Fruit fly (Drosophila melanogaster) whole organism, embryonic: ENCODE results near the gene CG6962.

Experiments used
- Atf-2 ChIP-seq: fragments of 200-800 bp; sonication (Bioruptor generic); optimal IDR thresholded peaks from 2 replicates; lab custom pipeline; 2016; ENCODE audit warnings: missing biosample characterization, missing genetic modification characterization
- CG11696 ChIP-seq: fragments of 200-800 bp; sonication (Bioruptor generic); IDR thresholded peaks from 2 replicates; pipeline ENCODE4 v1.3.6; 2022; ENCODE audit warnings: missing biosample characterization, missing genetic modification characterization
- CG13123 ChIP-seq: fragments of 200-800 bp; sonication (Bioruptor generic); optimal IDR thresholded peaks from 2 replicates; lab custom pipeline; 2016; ENCODE audit warnings: missing biosample characterization, missing genetic modification characterization
- CG13287 ChIP-seq: fragments of 200-800 bp; sonication (Bioruptor generic); IDR thresholded peaks from 2 replicates; pipeline ENCODE4 v1.3.6; 2022; ENCODE audit warnings: missing biosample characterization, missing genetic modification characterization; ENCODE audit not compliant: partially characterized antibody
- CG1529 ChIP-seq: fragments of 200-800 bp; sonication (Bioruptor generic); optimal IDR thresholded peaks from 3 replicates; lab custom pipeline; 2018; ENCODE audit warnings: missing biosample characterization, missing genetic modification characterization
- CG15696 ChIP-seq: fragments of 200-800 bp; sonication (Bioruptor generic); optimal IDR thresholded peaks from 2 replicates; lab custom pipeline; 2019; ENCODE audit warnings: missing biosample characterization, mild to moderate bottlenecking, missing genetic modification characterization, moderate library complexity
- CG1647 ChIP-seq: fragments of 200-800 bp; sonication (Bioruptor generic); optimal IDR thresholded peaks from 3 replicates; lab custom pipeline; 2016; ENCODE audit warnings: missing biosample characterization, missing genetic modification characterization
- CG17186 ChIP-seq: fragments of 200-800 bp; sonication (Bioruptor generic); optimal IDR thresholded peaks from 3 replicates; lab custom pipeline; 2017; ENCODE audit warnings: missing biosample characterization, missing genetic modification reagents, missing genetic modification characterization
- CG17612 ChIP-seq: fragments of 200-800 bp; sonication (Bioruptor generic); IDR thresholded peaks from 2 replicates; pipeline ENCODE4 v1.3.6; 2022; ENCODE audit warnings: missing biosample characterization, missing genetic modification characterization
- CG17912 ChIP-seq: fragments of 200-800 bp; sonication (Bioruptor generic); optimal IDR thresholded peaks from 2 replicates; lab custom pipeline; 2018; ENCODE audit warnings: missing biosample characterization, mild to moderate bottlenecking, missing genetic modification characterization
- CG2116 ChIP-seq: fragments of 200-800 bp; sonication (Bioruptor generic); optimal IDR thresholded peaks from 3 replicates; lab custom pipeline; 2018; ENCODE audit warnings: missing biosample characterization, mild to moderate bottlenecking, missing genetic modification characterization
- CG2712 ChIP-seq: fragments of 200-800 bp; optimal IDR thresholded peaks from 3 replicates; lab custom pipeline; 2019; ENCODE audit warnings: missing biosample characterization, mild to moderate bottlenecking, missing genetic modification characterization, moderate library complexity
- CG30020 ChIP-seq: fragments of 200-800 bp; optimal IDR thresholded peaks from 2 replicates; lab custom pipeline; 2019; ENCODE audit warnings: missing biosample characterization, mild to moderate bottlenecking, missing genetic modification characterization, moderate library complexity
- CG31388 ChIP-seq: fragments of 200-800 bp; sonication (Bioruptor generic); optimal IDR thresholded peaks from 2 replicates; lab custom pipeline; 2016; ENCODE audit warnings: missing biosample characterization, missing genetic modification characterization
- CG3163 ChIP-seq: fragments of 200-800 bp; sonication (Bioruptor generic); optimal IDR thresholded peaks from 3 replicates; lab custom pipeline; 2016; ENCODE audit warnings: missing biosample characterization, missing genetic modification characterization
- CG33557 ChIP-seq: fragments of 200-800 bp; sonication (Bioruptor generic); optimal IDR thresholded peaks from 2 replicates; lab custom pipeline; 2019; ENCODE audit warnings: missing biosample characterization, mild to moderate bottlenecking, missing genetic modification characterization, moderate library complexity
- CG43689 ChIP-seq: fragments of 200-800 bp; sonication (Bioruptor generic); IDR thresholded peaks from 2 replicates; pipeline ENCODE4 v1.3.6; 2022; ENCODE audit warnings: missing biosample characterization, missing genetic modification characterization
- CG6854 ChIP-seq: fragments of 200-800 bp; sonication (Bioruptor generic); optimal IDR thresholded peaks from 3 replicates; lab custom pipeline; 2017; ENCODE audit warnings: missing biosample characterization, mild to moderate bottlenecking, missing genetic modification characterization
- CG7987 ChIP-seq: fragments of 200-800 bp; sonication (Bioruptor generic); optimal IDR thresholded peaks from 2 replicates; lab custom pipeline; 2018; ENCODE audit warnings: missing biosample characterization, mild to moderate bottlenecking, missing genetic modification characterization, moderate library complexity
- CG8290 ChIP-seq, 3 experiments: fragments of 200-800 bp; sonication (Bioruptor generic); optimal IDR thresholded peaks; 2 replicates each; lab custom pipeline; 2016 to 2019; ENCODE audit warnings: missing biosample characterization in 3 of 3, missing genetic modification characterization in 3 of 3, mild to moderate bottlenecking in 2 of 3, moderate library complexity in 1 of 3
- CG8359 ChIP-seq: fragments of 200-800 bp; sonication (Bioruptor generic); optimal IDR thresholded peaks from 2 replicates; lab custom pipeline; 2017; ENCODE audit warnings: missing biosample characterization, mild to moderate bottlenecking, missing genetic modification characterization, borderline replicate concordance
- CG9727 ChIP-seq: fragments of 200-800 bp; sonication (Bioruptor generic); optimal IDR thresholded peaks from 3 replicates; lab custom pipeline; 2017; ENCODE audit warnings: missing biosample characterization, mild to moderate bottlenecking, missing genetic modification characterization
- Eip74EF ChIP-seq, 2 experiments: fragments of 200-800 bp in 1 of 2; fragments of >200 bp in 1 of 2; sonication (Bioruptor generic) in 1 of 2; optimal IDR thresholded peaks; 2 replicates each; lab custom pipeline; 2017 to 2019; ENCODE audit warnings: missing biosample characterization in 2 of 2, missing genetic modification characterization in 2 of 2, mild to moderate bottlenecking in 1 of 2, moderate library complexity in 1 of 2
- Gug ChIP-seq: fragments of 200-800 bp; sonication (Bioruptor generic); IDR thresholded peaks from 4 replicates; pipeline ENCODE4 v1.3.6; 2022; ENCODE audit warnings: missing biosample characterization, missing genetic modification characterization
- H15 ChIP-seq: fragments of 200-800 bp; sonication (Bioruptor generic); IDR thresholded peaks from 3 replicates; pipeline ENCODE4 v1.3.6; 2022; ENCODE audit warnings: missing biosample characterization, missing genetic modification characterization
- Hr39 ChIP-seq: fragments of >200 bp; optimal IDR thresholded peaks from 2 replicates; lab custom pipeline; 2017
- Mes4 ChIP-seq: fragments of 200-800 bp; sonication (Bioruptor generic); optimal IDR thresholded peaks from 2 replicates; lab custom pipeline; 2016; ENCODE audit warnings: missing biosample characterization, missing genetic modification characterization
- NC2α ChIP-seq: fragments of 200-800 bp; sonication (Bioruptor generic); optimal IDR thresholded peaks from 2 replicates; lab custom pipeline; 2016; ENCODE audit warnings: missing biosample characterization, missing genetic modification characterization
- NFAT ChIP-seq: fragments of 200-800 bp; sonication (Bioruptor generic); IDR thresholded peaks from 2 replicates; pipeline ENCODE4 v1.3.6; 2022; ENCODE audit warnings: missing biosample characterization, missing genetic modification characterization
- Nf-YA ChIP-seq: fragments of 200-800 bp; sonication (Bioruptor generic); IDR thresholded peaks from 2 replicates; pipeline ENCODE4 v1.3.6; 2022; ENCODE audit warnings: missing biosample characterization, missing genetic modification characterization
- Sox100B ChIP-seq: fragments of 200-800 bp; sonication (Bioruptor generic); optimal IDR thresholded peaks from 3 replicates; lab custom pipeline; 2018; ENCODE audit warnings: missing biosample characterization, mild to moderate bottlenecking, missing genetic modification characterization
- bcd ChIP-seq: fragments of 200-800 bp; sonication (Bioruptor generic); optimal IDR thresholded peaks from 2 replicates; lab custom pipeline; 2017; ENCODE audit warnings: missing biosample characterization, mild to moderate bottlenecking, missing genetic modification characterization
- chm ChIP-seq: fragments of 200-800 bp; sonication (Bioruptor generic); IDR thresholded peaks from 2 replicates; pipeline ENCODE4 v1.3.6; 2022; ENCODE audit warnings: missing biosample characterization, missing genetic modification characterization
- croc ChIP-seq: fragments of 200-800 bp; sonication (Bioruptor generic); conservative IDR thresholded peaks from 3 replicates; pipeline ENCODE4 v1.3.6; 2022; ENCODE audit warnings: missing biosample characterization, missing genetic modification characterization
- da ChIP-seq: fragments of 200-800 bp; sonication (Bioruptor generic); optimal IDR thresholded peaks from 2 replicates; lab custom pipeline; 2016; ENCODE audit warnings: missing biosample characterization, missing genetic modification characterization
- dysf ChIP-seq: fragments of 200-800 bp; sonication (Bioruptor generic); IDR thresholded peaks from 3 replicates; pipeline ENCODE4 v1.3.6; 2022; ENCODE audit warnings: missing biosample characterization, missing genetic modification characterization
- h ChIP-seq: fragments of >200 bp; optimal IDR thresholded peaks from 2 replicates; lab custom pipeline; 2017
- hb ChIP-seq: fragments of 200-800 bp; sonication (Bioruptor generic); IDR thresholded peaks from 3 replicates; pipeline ENCODE4 v1.3.6; 2022; ENCODE audit warnings: missing biosample characterization, missing genetic modification characterization; ENCODE audit not compliant: partially characterized antibody
- hbn ChIP-seq: fragments of 200-800 bp; sonication (Bioruptor generic); IDR thresholded peaks from 2 replicates; pipeline ENCODE4 v1.3.6; 2022; ENCODE audit warnings: missing biosample characterization, missing genetic modification characterization; ENCODE audit not compliant: partially characterized antibody
- hth ChIP-seq: fragments of >200 bp; optimal IDR thresholded peaks from 2 replicates; lab custom pipeline; 2017; ENCODE audit warnings: inconsistent platforms
- jing ChIP-seq: fragments of 200-800 bp; sonication (Bioruptor generic); optimal IDR thresholded peaks from 2 replicates; lab custom pipeline; 2018; ENCODE audit warnings: missing biosample characterization, mild to moderate bottlenecking, missing genetic modification characterization
- nerfin-1 ChIP-seq: fragments of 200-800 bp; sonication (Bioruptor generic); optimal IDR thresholded peaks from 3 replicates; lab custom pipeline; 2019; ENCODE audit warnings: missing biosample characterization, mild to moderate bottlenecking, missing genetic modification characterization, moderate library complexity
- prd ChIP-seq, 3 experiments: fragments of >200 bp in 2 of 3; fragments of 200-800 bp in 1 of 3; sonication (Bioruptor generic) in 1 of 3; optimal IDR thresholded peaks in 2 of 3; IDR thresholded peaks in 1 of 3; 2 replicates in 2 of 3; 3 replicates in 1 of 3; pipeline versions ENCODE4 v1.3.6 to Lab custom; 2017 to 2022; ENCODE audit warnings: missing biosample characterization in 1 of 3, missing genetic modification characterization in 1 of 3
- sqz ChIP-seq: fragments of 200-800 bp; sonication (Bioruptor generic); optimal IDR thresholded peaks from 3 replicates; lab custom pipeline; 2018; ENCODE audit warnings: missing biosample characterization, mild to moderate bottlenecking, missing genetic modification characterization
- ssp ChIP-seq: fragments of 200-800 bp; sonication (Bioruptor generic); IDR thresholded peaks from 2 replicates; pipeline ENCODE4 v1.3.6; 2022; ENCODE audit warnings: missing biosample characterization, missing genetic modification characterization
- stwl ChIP-seq: fragments of 200-800 bp; sonication (Bioruptor generic); optimal IDR thresholded peaks from 3 replicates; lab custom pipeline; 2018; ENCODE audit warnings: missing biosample characterization, mild to moderate bottlenecking, missing genetic modification characterization, moderate library complexity
- sug ChIP-seq: fragments of 200-800 bp; optimal IDR thresholded peaks from 2 replicates; lab custom pipeline; 2019; ENCODE audit warnings: missing biosample characterization, mild to moderate bottlenecking, missing genetic modification characterization, moderate library complexity
- tgo ChIP-seq: fragments of 200-800 bp; sonication (Bioruptor generic); IDR thresholded peaks from 3 replicates; pipeline ENCODE4 v1.3.6; 2022; ENCODE audit warnings: missing biosample characterization, missing genetic modification characterization
- tup ChIP-seq: fragments of 200-800 bp; sonication (Bioruptor generic); optimal IDR thresholded peaks from 2 replicates; lab custom pipeline; 2016; ENCODE audit warnings: missing biosample characterization, mild to moderate bottlenecking, missing genetic modification characterization, moderate library complexity
- twi ChIP-seq: fragments of 200-800 bp; optimal IDR thresholded peaks from 2 replicates; lab custom pipeline; 2019; ENCODE audit warnings: missing biosample characterization, mild to moderate bottlenecking, missing genetic modification characterization, moderate library complexity
- usp ChIP-seq: fragments of >200 bp; optimal IDR thresholded peaks from 2 replicates; lab custom pipeline; 2017; ENCODE audit warnings: missing biosample characterization, missing genetic modification characterization
- wor ChIP-seq: fragments of 200-800 bp; sonication (Bioruptor generic); IDR thresholded peaks from 2 replicates; pipeline ENCODE4 v1.3.6; 2022; ENCODE audit warnings: missing biosample characterization, missing genetic modification characterization

Gene CG6962

DNA sequence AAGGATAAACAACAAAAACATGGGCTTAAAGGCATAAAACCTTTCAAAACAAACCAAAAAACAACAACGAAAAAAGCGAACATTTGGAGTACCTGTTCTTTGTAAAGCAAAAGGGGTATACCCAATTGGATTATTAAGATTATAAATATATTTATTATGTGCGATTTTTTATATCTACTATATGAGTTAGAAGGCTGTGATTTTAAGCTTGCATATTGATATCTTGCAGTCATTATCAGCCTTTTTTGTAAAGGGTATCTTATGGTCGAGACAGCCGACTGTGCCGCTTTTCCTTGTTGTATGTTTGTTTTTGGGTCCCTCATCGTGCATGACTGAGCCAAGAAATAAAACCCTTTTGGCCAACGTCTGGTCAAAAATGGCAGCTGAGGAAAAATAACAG, 9.6 kb downstream of the CG6962 start (continued):
- TF ChIP-seq tgo (GFP tag; lab: Robert Waterston, UW) = peak; percentile 52
- TF ChIP-seq Atf-2 = no peak
- TF ChIP-seq CG17912 (GFP tag; lab: Kevin White, UChicago) = no peak
- peak; percentile 12 for TF ChIP-seq Sox100B (GFP tag; lab: Kevin White, UChicago)
- peak; percentile 41 for TF ChIP-seq bcd (GFP tag; lab: Kevin White, UChicago)
- no peak for TF ChIP-seq CG31388 (GFP tag; lab: Kevin White, UChicago)
- no peak for TF ChIP-seq CG11696
- peak; percentile 67 for TF ChIP-seq CG2712 (tag; lab: Kevin White, UChicago)
- TF ChIP-seq H15 (GFP tag; lab: Robert Waterston, UW) = peak; percentile 66; the same call in 2 of the 3 replicates
- TF ChIP-seq CG30020 = no peak
- TF ChIP-seq CG8290 (GFP tag; optimal IDR thresholded peaks at IDR 0.05; lab: Kevin White, UChicago) = no peak
- no peak for TF ChIP-seq CG8290 (tag; optimal IDR thresholded peaks at IDR 0.05; lab: Kevin White, UChicago)
- TF ChIP-seq CG2116 (GFP tag; lab: Kevin White, UChicago) = no peak
- no peak for TF ChIP-seq Eip74EF (GFP tag; optimal IDR thresholded peaks at IDR 0.05; lab: Kevin White, UChicago)
- TF ChIP-seq dysf (GFP tag; lab: Robert Waterston, UW) = peak; percentile 64
- no peak for TF ChIP-seq hth (lab: Kevin White, UChicago)
- peak; percentile 54 for TF ChIP-seq CG9727 (GFP tag; lab: Kevin White, UChicago)
- no peak for TF ChIP-seq CG13287 (GFP tag; lab: Robert Waterston, UW)
- TF ChIP-seq sqz (GFP tag; lab: Kevin White, UChicago) = no peak
- no peak for TF ChIP-seq ssp (GFP tag; lab: Robert Waterston, UW)
- no peak for TF ChIP-seq nerfin-1 (tag; lab: Kevin White, UChicago)
- no peak for TF ChIP-seq Mes4 (GFP tag; lab: Kevin White, UChicago)
- peak; percentile 63; the same call in 1 of the 2 replicates for TF ChIP-seq Nf-YA (GFP tag; lab: Robert Waterston, UW)
- TF ChIP-seq CG17612 (GFP tag; lab: Robert Waterston, UW) = no peak
- TF ChIP-seq CG8359 (GFP tag; lab: Kevin White, UChicago) = no peak
- no peak for TF ChIP-seq sug
- TF ChIP-seq CG6854 (GFP tag; lab: Kevin White, UChicago) = no peak
- TF ChIP-seq CG3163 = no peak
- no peak for TF ChIP-seq stwl (tag; lab: Kevin White, UChicago)
- TF ChIP-seq NC2α (GFP tag; lab: Kevin White, UChicago) = no peak
- no peak for TF ChIP-seq usp (GFP tag; lab: Kevin White, UChicago)
- TF ChIP-seq CG1529 (GFP tag; lab: Kevin White, UChicago) = no peak
- TF ChIP-seq h (lab: Kevin White, UChicago) = no peak
- TF ChIP-seq Gug (GFP tag; lab: Robert Waterston, UW) = 0 out of 4 replicates have a peak, but pooled peaks have one; percentile 25
- TF ChIP-seq Hr39 (lab: Kevin White, UChicago) = no peak
- no peak for TF ChIP-seq NFAT
- no peak for TF ChIP-seq da (GFP tag; lab: Kevin White, UChicago)
- no peak for TF ChIP-seq prd (optimal IDR thresholded peaks at IDR 0.05; lab: Kevin White, UChicago)
- peak; percentile 83 for TF ChIP-seq prd (GFP tag; IDR thresholded peaks at IDR 0.05; lab: Robert Waterston, UW)
- no peak for TF ChIP-seq hbn (GFP tag; lab: Robert Waterston, UW)
- no peak for TF ChIP-seq jing (GFP tag; lab: Kevin White, UChicago)
- TF ChIP-seq CG13123 (GFP tag; lab: Kevin White, UChicago) = no peak
- TF ChIP-seq chm = peak; percentile 43; the same call in 1 of the 2 replicates
- no peak for TF ChIP-seq CG1647 (GFP tag; lab: Kevin White, UChicago)
- TF ChIP-seq wor (GFP tag; lab: Robert Waterston, UW) = no peak
- no peak for TF ChIP-seq hb (GFP tag; lab: Robert Waterston, UW)
- TF ChIP-seq croc (GFP tag; lab: Robert Waterston, UW) = no peak
- no peak for TF ChIP-seq twi
- TF ChIP-seq CG15696 (tag; lab: Kevin White, UChicago) = no peak
- no peak for TF ChIP-seq CG7987 (GFP tag; lab: Kevin White, UChicago)
- no peak for TF ChIP-seq CG43689 (GFP tag; lab: Robert Waterston, UW)
- no peak for TF ChIP-seq CG33557 (GFP tag; lab: Kevin White, UChicago)
- no peak for TF ChIP-seq tup (GFP tag; lab: Kevin White, UChicago)
- no peak for TF ChIP-seq CG17186 (GFP tag; lab: Kevin White, UChicago)
